Worm (Caenorhabditis elegans): ENCODE data around the gene sly-1.

The sly-1 gene

ce11 chrIII:10536087-10536723, 29.3 kb downstream of the sly-1 start:
- TF ChIP-seq lin-35 (GFP tag; optimal IDR thresholded peaks at IDR 0.05) = no peak
- TF ChIP-seq mdl-1 (tag; optimal IDR thresholded peaks at IDR 0.05) = no peak
- peak; percentile 16 for TF ChIP-seq nhr-90 (tag; optimal IDR thresholded peaks at IDR 0.05; ENCODE audit: poor library complexity)
- TF ChIP-seq aly-2 (tag; optimal IDR thresholded peaks at IDR 0.05) = no peak
- TF ChIP-seq ceh-8 (GFP tag; optimal IDR thresholded peaks at IDR 0.05) = no peak
- no peak for TF ChIP-seq fkh-10 (GFP tag; optimal IDR thresholded peaks at IDR 0.05)
- no peak for TF ChIP-seq Y116A8C.19 (tag; optimal IDR thresholded peaks at IDR 0.05; ENCODE audit: borderline replicate concordance)
- no peak for TF ChIP-seq tlp-1 (tag; optimal IDR thresholded peaks at IDR 0.05)
- TF ChIP-seq lsy-2 (tag; optimal IDR thresholded peaks at IDR 0.05) = no peak
- TF ChIP-seq nhr-85 (tag) = peak; percentile 15
- TF ChIP-seq ztf-11 (tag; optimal IDR thresholded peaks at IDR 0.05) = no peak
- TF ChIP-seq irx-1 (tag; optimal IDR thresholded peaks at IDR 0.05) = no peak
- no peak for TF ChIP-seq unc-130 (tag; optimal IDR thresholded peaks at IDR 0.05)
- no peak for TF ChIP-seq ceh-63 (GFP tag; optimal IDR thresholded peaks at IDR 0.05)
- no peak for TF ChIP-seq nhr-20 (tag; optimal IDR thresholded peaks at IDR 0.05)

- TF ChIP-seq fkh-4 (tag; optimal IDR thresholded peaks at IDR 0.05; ENCODE audit: borderline replicate concordance) (no peak), irx-1 (tag; optimal IDR thresholded peaks at IDR 0.05) (no peak), lin-14 (GFP tag; optimal IDR thresholded peaks at IDR 0.05) (no peak), nhr-12 (tag; optimal IDR thresholded peaks at IDR 0.05) (no peak), alr-1 (tag; optimal IDR thresholded peaks at IDR 0.05; ENCODE audit: borderline replicate concordance) (no peak), zag-1 (tag; optimal IDR thresholded peaks at IDR 0.05) (no peak)
Observed at ce11 chrIII:10537003-10537402, 30.1 kb downstream of the sly-1 start.

- TF ChIP-seq nhr-85 (tag) = peak; percentile 36
- TF ChIP-seq ceh-88 (GFP tag; IDR thresholded peaks at IDR 0.05) = no peak
- TF ChIP-seq elt-2 (tag; optimal IDR thresholded peaks at IDR 0.05) = peak; percentile 11
- no peak for TF ChIP-seq nhr-19 (GFP tag; conservative IDR thresholded peaks at IDR 0.05)
- peak; percentile 0 for TF ChIP-seq snu-23 (GFP tag; optimal IDR thresholded peaks at IDR 0.05)
- peak; percentile 34 for TF ChIP-seq nhr-71 (tag; optimal IDR thresholded peaks at IDR 0.05)
- TF ChIP-seq lir-3 (tag; optimal IDR thresholded peaks at IDR 0.05; ENCODE audit: poor library complexity) = no peak
- no peak for TF ChIP-seq isw-1 (GFP tag; IDR thresholded peaks at IDR 0.05)
Observed at ce11 chrIII:10537558-10537957, 30.7 kb downstream of the sly-1 start.

- TF ChIP-seq efl-1 (optimal IDR thresholded peaks at IDR 0.05) = no peak
- TF ChIP-seq efl-1 (GFP tag; optimal IDR thresholded peaks at IDR 0.05 in 1 of 2) = peak in 1 of 2 experiments; percentile 61
- no peak for TF ChIP-seq fkh-10 (GFP tag; optimal IDR thresholded peaks at IDR 0.05)
Observed at ce11 chrIII:10538757-10539213, 31.9 kb downstream of the sly-1 start, which contains the start of gene nlp-68. Gene nlp-68, minus strand, starts transcription at chrIII:10539163.

- TF ChIP-seq F16B12.6 (tag; optimal IDR thresholded peaks at IDR 0.05) (no peak), unc-98 (GFP tag; IDR thresholded peaks at IDR 0.05) (no peak), fkh-8 (tag; optimal IDR thresholded peaks at IDR 0.05) (no peak), lin-39 (tag; optimal IDR thresholded peaks at IDR 0.05) (no peak), fkh-4 (tag; optimal IDR thresholded peaks at IDR 0.05; ENCODE audit: borderline replicate concordance) (no peak), nhr-12 (tag; optimal IDR thresholded peaks at IDR 0.05) (no peak), nhr-84 (tag; optimal IDR thresholded peaks at IDR 0.05) (no peak), mab-9 (GFP tag; IDR thresholded peaks at IDR 0.05) (no peak), dpl-1 (GFP tag; optimal IDR thresholded peaks at IDR 0.05) (no peak)
Observed at ce11 chrIII:10552929-10553328, 46.1 kb downstream of the sly-1 start, which contains the start of gene T21C12.8. Gene T21C12.8, minus strand, starts transcription at chrIII:10553029.

All from whole organism, L1 larva.